Fruit fly (Drosophila melanogaster) whole organism, prepupa: ENCODE data around the gene tkv.

Experiments
- CG10669 ChIP-seq: fragments of 200-800 bp; sonication (Bioruptor generic); optimal IDR thresholded peaks from 3 replicates; lab custom pipeline; 2018; ENCODE audit warnings: missing biosample characterization, mild to moderate bottlenecking, missing genetic modification characterization, moderate library complexity
- CG4318 ChIP-seq: fragments of 200-800 bp; sonication (Bioruptor generic); optimal IDR thresholded peaks from 3 replicates; lab custom pipeline; 2017; ENCODE audit warnings: missing biosample characterization, mild to moderate bottlenecking, missing genetic modification characterization
- Lpt ChIP-seq: fragments of 200-800 bp; sonication (Bioruptor generic); optimal IDR thresholded peaks from 3 replicates; lab custom pipeline; 2016; ENCODE audit warnings: missing biosample characterization, missing genetic modification characterization
- Smox ChIP-seq: fragments of 200-800 bp; sonication (Bioruptor generic); optimal IDR thresholded peaks from 3 replicates; lab custom pipeline; 2016; ENCODE audit warnings: missing biosample characterization, missing genetic modification characterization

dm6 chr2L:5234714-5235298 is 36.4 kb downstream of the tkv start:
- TF ChIP-seq CG10669 (no peak), CG4318 (GFP tag; lab: Kevin White, UChicago) (no peak), Lpt (GFP tag; lab: Kevin White, UChicago) (no peak), Smox (no peak)
